Fruit fly (Drosophila melanogaster): ENCODE results near the gene Cyp28d1.

- no peak for TF ChIP-seq CG8478 (optimal IDR thresholded peaks at IDR 0.05)
- no peak for TF ChIP-seq psq (optimal IDR thresholded peaks at IDR 0.05)
- no peak for TF ChIP-seq Dll (optimal IDR thresholded peaks at IDR 0.05)
- TF ChIP-seq usp (GFP tag; optimal IDR thresholded peaks at IDR 0.05): no peak
- TF ChIP-seq pan (optimal IDR thresholded peaks at IDR 0.05): no peak
Observed at dm6 chr2L:5248582-5248981, 38.3 kb downstream of the Cyp28d1 start.

Measured in whole organism.